Worm (Caenorhabditis elegans) whole organism, L1 larva: Measurements from ENCODE around the gene Y82E9BL.6.

ENCODE experiments used
- C16A3.4 ChIP-seq: fragments of 150-350 bp; optimal IDR thresholded peaks from 2 replicates; lab custom pipeline; 2014; ENCODE audit warnings: missing biosample characterization, missing genetic modification characterization
- C34B4.2 ChIP-seq: sonication (generic microtip); optimal IDR thresholded peaks from 2 replicates; lab custom pipeline; 2017; ENCODE audit warnings: mild to moderate bottlenecking, missing genetic modification characterization, missing compliant biosample characterization
- aha-1 ChIP-seq: fragments of 150-350 bp; optimal IDR thresholded peaks from 2 replicates; lab custom pipeline; 2014; ENCODE audit warnings: missing biosample characterization, missing genetic modification characterization
- aly-2 ChIP-seq: fragments of 150-350 bp; optimal IDR thresholded peaks from 2 replicates; lab custom pipeline; 2014; ENCODE audit warnings: missing biosample characterization, missing genetic modification characterization
- ceh-63 ChIP-seq: fragments of 200-800 bp; sonication (Bioruptor generic); optimal IDR thresholded peaks from 2 replicates; lab custom pipeline; 2018; ENCODE audit warnings: mild to moderate bottlenecking, missing genetic modification characterization, missing compliant biosample characterization
- ceh-82 ChIP-seq, 3 experiments: fragments of 150-350 bp in 1 of 3; sonication (generic microtip) in 2 of 3; optimal IDR thresholded peaks; 2 replicates each; lab custom pipeline; 2014 to 2017; ENCODE audit warnings: missing biosample characterization in 3 of 3, missing genetic modification characterization in 3 of 3
- ceh-88 ChIP-seq: fragments of 200-800 bp; sonication (Bioruptor generic); IDR thresholded peaks from 2 replicates; pipeline ENCODE4 v1.3.6; 2022; ENCODE audit warnings: missing genetic modification characterization, missing compliant biosample characterization
- ces-1 ChIP-seq: fragments of 150-350 bp; optimal IDR thresholded peaks from 2 replicates; lab custom pipeline; 2014; ENCODE audit warnings: missing biosample characterization, missing genetic modification reagents, missing genetic modification characterization
- dsc-1 ChIP-seq: sonication (generic microtip); optimal IDR thresholded peaks from 2 replicates; lab custom pipeline; 2016; ENCODE audit warnings: mild to moderate bottlenecking, missing genetic modification characterization, missing compliant biosample characterization
- efl-1 ChIP-seq, 4 experiments: fragments of 150-350 bp; optimal IDR thresholded peaks in 3 of 4; peaks in 1 of 4; 1 replicate in 1 of 4; 2 replicates in 3 of 4; lab custom pipeline; 2014; ENCODE audit warnings: missing biosample characterization in 2 of 4, missing genetic modification characterization in 2 of 4, missing genetic modification reagents in 2 of 4
- efl-3 ChIP-seq: fragments of 200-800 bp; sonication (Bioruptor generic); optimal IDR thresholded peaks from 2 replicates; lab custom pipeline; 2018; ENCODE audit warnings: mild to moderate bottlenecking, missing genetic modification characterization, missing compliant biosample characterization
- egl-27 ChIP-seq, 2 experiments: fragments of 150-350 bp in 1 of 2; sonication (generic microtip); optimal IDR thresholded peaks; 3 replicates each; lab custom pipeline; 2017 to 2018; ENCODE audit warnings: missing biosample characterization in 2 of 2, missing genetic modification characterization in 2 of 2, missing genetic modification reagents in 2 of 2
- elt-2 ChIP-seq: sonication (generic microtip); optimal IDR thresholded peaks from 2 replicates; lab custom pipeline; 2016; ENCODE audit warnings: missing genetic modification characterization, mild to moderate bottlenecking, inconsistent platforms, missing compliant biosample characterization, missing genetic modification reagents
- elt-3 ChIP-seq, 6 experiments: fragments of 150-350 bp in 1 of 6; sonication (generic microtip); optimal IDR thresholded peaks; 2 replicates each; lab custom pipeline; 2017 to 2018; ENCODE audit warnings: missing biosample characterization in 6 of 6, missing genetic modification characterization in 6 of 6, inconsistent platforms in 1 of 6
- jun-1 ChIP-seq: fragments of 150-350 bp; optimal IDR thresholded peaks from 2 replicates; lab custom pipeline; 2014; ENCODE audit warnings: missing biosample characterization, missing genetic modification reagents, missing genetic modification characterization
- lin-15B ChIP-seq: fragments of 150-350 bp; sonication (generic microtip); optimal IDR thresholded peaks from 3 replicates; lab custom pipeline; 2014; ENCODE audit warnings: missing biosample characterization, missing genetic modification characterization
- lin-35 ChIP-seq, 2 experiments: fragments of 150-350 bp; optimal IDR thresholded peaks; 2 replicates each; lab custom pipeline; 2014; ENCODE audit warnings: missing biosample characterization in 2 of 2, missing genetic modification characterization in 2 of 2, missing genetic modification reagents in 2 of 2
- lin-39 ChIP-seq: fragments of 150-350 bp; optimal IDR thresholded peaks from 2 replicates; lab custom pipeline; 2014; ENCODE audit warnings: missing biosample characterization, missing genetic modification reagents, missing genetic modification characterization
- lir-3 ChIP-seq: sonication (generic microtip); optimal IDR thresholded peaks from 2 replicates; lab custom pipeline; 2016; ENCODE audit warnings: mild to moderate bottlenecking, missing genetic modification characterization, moderate library complexity, missing compliant biosample characterization; ENCODE audit not compliant: poor library complexity
- lsy-2 ChIP-seq, 2 experiments: fragments of 150-350 bp; optimal IDR thresholded peaks; 2 replicates each; lab custom pipeline; 2014; ENCODE audit warnings: missing biosample characterization in 2 of 2, missing genetic modification characterization in 2 of 2
- nhr-12 ChIP-seq: sonication (generic microtip); optimal IDR thresholded peaks from 2 replicates; lab custom pipeline; 2017; ENCODE audit warnings: missing biosample characterization, missing genetic modification characterization
- nhr-19 ChIP-seq: fragments of 200-800 bp; sonication (Bioruptor generic); conservative IDR thresholded peaks from 2 replicates; pipeline ENCODE4 v1.3.6; 2022; ENCODE audit warnings: missing genetic modification characterization, missing compliant biosample characterization
- nhr-237 ChIP-seq: fragments of 150-350 bp; optimal IDR thresholded peaks from 2 replicates; lab custom pipeline; 2014; ENCODE audit warnings: missing biosample characterization, missing genetic modification characterization
- nhr-85 ChIP-seq: sonication (generic microtip); peaks from one replicate; lab custom pipeline; 2016; ENCODE audit warnings: missing genetic modification characterization, inconsistent platforms, missing compliant biosample characterization
- pax-3 ChIP-seq: fragments of 200-800 bp; sonication (Bioruptor generic); optimal IDR thresholded peaks from 2 replicates; lab custom pipeline; 2018; ENCODE audit warnings: mild to moderate bottlenecking, missing genetic modification characterization, moderate library complexity, missing compliant biosample characterization
- pqm-1 ChIP-seq: sonication (generic microtip); optimal IDR thresholded peaks from 3 replicates; lab custom pipeline; 2017; ENCODE audit warnings: missing biosample characterization, missing genetic modification characterization
- skn-1 ChIP-seq: fragments of 150-350 bp; optimal IDR thresholded peaks from 2 replicates; lab custom pipeline; 2014; ENCODE audit warnings: missing biosample characterization, missing genetic modification characterization
- sox-4 ChIP-seq: sonication (generic microtip); optimal IDR thresholded peaks from 2 replicates; lab custom pipeline; 2016; ENCODE audit warnings: missing genetic modification characterization, missing compliant biosample characterization
- sptf-1 ChIP-seq: fragments of 150-350 bp; optimal IDR thresholded peaks from 2 replicates; lab custom pipeline; 2014; ENCODE audit warnings: missing biosample characterization, missing genetic modification characterization
- unc-30 ChIP-seq: sonication (generic microtip); optimal IDR thresholded peaks from 2 replicates; lab custom pipeline; 2017; ENCODE audit warnings: missing biosample characterization, missing genetic modification characterization
- unc-86 ChIP-seq: sonication (generic microtip); optimal IDR thresholded peaks from 2 replicates; lab custom pipeline; 2016; ENCODE audit warnings: missing genetic modification characterization, missing compliant biosample characterization
- xbp-1 ChIP-seq: sonication (generic microtip); optimal IDR thresholded peaks from 2 replicates; lab custom pipeline; 2016; ENCODE audit warnings: missing genetic modification characterization, missing compliant biosample characterization
- zip-4 ChIP-seq: fragments of 200-800 bp; sonication (Bioruptor generic); optimal IDR thresholded peaks from 2 replicates; lab custom pipeline; 2018; ENCODE audit warnings: mild to moderate bottlenecking, missing genetic modification characterization, moderate library complexity, missing compliant biosample characterization
- ztf-11 ChIP-seq, 2 experiments: sonication (generic microtip); optimal IDR thresholded peaks; 2 replicates each; lab custom pipeline; 2016 to 2017; ENCODE audit warnings: missing genetic modification characterization in 2 of 2, missing biosample characterization in 1 of 2, missing compliant biosample characterization in 1 of 2
- ztf-4 ChIP-seq: fragments of 150-350 bp; optimal IDR thresholded peaks from 2 replicates; lab custom pipeline; 2014; ENCODE audit warnings: missing biosample characterization, missing genetic modification characterization

The Y82E9BL.6 gene

ce11 chrIII:1323555-1323954 lies 22.0 kb downstream of the Y82E9BL.6 start:
- TF ChIP-seq elt-2 (tag; lab: Kevin White, UChicago), result peak; percentile 92
- TF ChIP-seq sptf-1 (tag; lab: Kevin White, UChicago), result no peak
- no peak for TF ChIP-seq C34B4.2 (tag; lab: Kevin White, UChicago)
- no peak for TF ChIP-seq zip-4 (GFP tag; lab: Kevin White, UChicago)
- no peak for TF ChIP-seq C16A3.4 (tag; lab: Kevin White, UChicago)
- no peak for TF ChIP-seq skn-1
- TF ChIP-seq ceh-82 (tag; optimal IDR thresholded peaks at IDR 0.05; lab: Kevin White, UChicago), result no peak
- TF ChIP-seq pax-3 (tag; lab: Kevin White, UChicago), result peak; percentile 16
- TF ChIP-seq pqm-1 (tag; lab: Kevin White, UChicago), result peak; percentile 89
- TF ChIP-seq lin-35 (GFP tag; optimal IDR thresholded peaks at IDR 0.05; lab: Kevin White, UChicago), result no peak
- no peak for TF ChIP-seq aly-2 (tag; lab: Kevin White, UChicago)
- peak in 1 of 2 experiments; percentile 20 for TF ChIP-seq lsy-2 (tag; optimal IDR thresholded peaks at IDR 0.05; lab: Kevin White, UChicago)
- TF ChIP-seq ceh-88 (GFP tag; lab: Robert Waterston, UW), result no peak
- TF ChIP-seq efl-3 (GFP tag; lab: Kevin White, UChicago), result no peak
- no peak for TF ChIP-seq nhr-19 (GFP tag; lab: Robert Waterston, UW)
- no peak for TF ChIP-seq dsc-1 (tag; lab: Kevin White, UChicago)
- no peak for TF ChIP-seq lir-3
- no peak for TF ChIP-seq nhr-85 (tag; lab: Kevin White, UChicago)
- TF ChIP-seq aha-1 (tag; lab: Kevin White, UChicago), result no peak
- TF ChIP-seq nhr-12 (tag; lab: Kevin White, UChicago), result no peak
- TF ChIP-seq lin-15B (tag; lab: Kevin White, UChicago), result no peak

DNA sequence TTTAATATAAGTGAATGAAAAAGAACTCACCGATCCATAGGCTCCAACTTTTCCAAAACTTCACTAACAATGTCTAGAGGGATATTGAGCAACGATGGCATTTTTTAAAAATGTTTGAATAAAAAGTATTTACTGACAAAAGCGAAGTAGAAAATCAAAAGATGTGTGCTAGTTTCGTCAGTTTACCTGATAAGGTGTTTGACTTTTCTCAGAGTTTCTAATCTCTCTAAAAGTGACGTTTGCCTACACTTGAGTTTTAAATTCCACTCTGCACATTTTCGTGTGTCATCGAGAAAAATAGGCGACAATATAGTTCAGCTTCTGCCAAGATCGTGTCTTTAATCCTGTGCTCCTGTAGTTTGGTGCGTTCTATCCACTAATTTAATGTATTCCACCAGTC lies 24.0 kb downstream of the Y82E9BL.6 start, which contains the start of gene fbxa-15:
TSS of gene fbxa-15 (minus strand) at position 101 of the 400 bp plus-strand sequence.
- TF ChIP-seq ceh-82 (tag; optimal IDR thresholded peaks at IDR 0.05; lab: Kevin White, UChicago), result no peak
- no peak for TF ChIP-seq unc-86 (tag; lab: Kevin White, UChicago)
- TF ChIP-seq ces-1 (GFP tag; lab: Kevin White, UChicago), result no peak
- no peak for TF ChIP-seq sptf-1 (tag; lab: Kevin White, UChicago)
- no peak for TF ChIP-seq jun-1 (tag; lab: Kevin White, UChicago)
- TF ChIP-seq lir-3, result no peak
- TF ChIP-seq skn-1, result no peak
- TF ChIP-seq ztf-4 (tag; lab: Kevin White, UChicago), result no peak
- no peak for TF ChIP-seq sox-4
- no peak for TF ChIP-seq egl-27 (tag; optimal IDR thresholded peaks at IDR 0.05; lab: Kevin White, UChicago)
- TF ChIP-seq ztf-11 (tag; optimal IDR thresholded peaks at IDR 0.05; lab: Kevin White, UChicago), result no peak

- no peak for TF ChIP-seq nhr-237 (tag; lab: Kevin White, UChicago)
- no peak for TF ChIP-seq elt-3 (tag; optimal IDR thresholded peaks at IDR 0.05; lab: Kevin White, UChicago)
- peak; percentile 33 for TF ChIP-seq elt-2 (tag; lab: Kevin White, UChicago)
- no peak for TF ChIP-seq unc-30
These were observed 30.6 kb downstream of the Y82E9BL.6 start, which contains the start of the genes fbxa-80 and fbxa-19 for ce11 chrIII:1315038-1315437. fbxa-80 (minus strand) TSS chrIII:1315210. fbxa-19 (plus strand) TSS chrIII:1315401.

DNA sequence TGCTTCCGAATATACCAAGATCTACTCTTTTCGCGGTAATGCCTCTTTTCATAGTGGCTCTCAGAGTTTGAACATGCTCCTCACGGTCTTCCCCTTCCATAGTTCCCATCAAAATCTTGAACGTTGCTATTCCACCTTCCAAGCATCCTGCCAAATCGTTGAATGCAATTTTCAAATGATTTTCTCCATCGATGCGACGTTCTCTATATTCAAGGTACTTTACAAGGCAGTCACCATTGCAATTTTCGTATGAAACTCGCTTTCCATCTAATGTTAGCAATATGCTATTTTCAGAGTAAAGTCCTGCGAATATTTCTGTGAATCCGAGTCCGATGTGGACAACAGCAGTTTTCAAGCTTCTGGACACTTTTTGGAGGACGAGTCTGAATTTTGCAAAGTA lies 31.3 kb downstream of the Y82E9BL.6 start:
- TF ChIP-seq ceh-63 (no peak), ceh-88 (GFP tag; lab: Robert Waterston, UW) (no peak), xbp-1 (tag; lab: Kevin White, UChicago) (no peak), efl-1 (optimal IDR thresholded peaks at IDR 0.05; lab: Kevin White, UChicago) (no peak), efl-1 (GFP tag; optimal IDR thresholded peaks at IDR 0.05 in 1 of 2; lab: Kevin White, UChicago) (peak in 1 of 2 experiments; percentile 24), lin-15B (tag; lab: Kevin White, UChicago) (no peak), nhr-237 (tag; lab: Kevin White, UChicago) (no peak), lin-39 (tag; lab: Kevin White, UChicago) (no peak)
